Fruit fly (Drosophila melanogaster) whole organism, prepupa: ENCODE results near the gene Osi5.

Source experiments
- Blimp-1 ChIP-seq: fragments of 200-800 bp; sonication (Bioruptor generic); optimal IDR thresholded peaks from 3 replicates; lab custom pipeline; 2017; ENCODE audit warnings: missing biosample characterization, missing genetic modification characterization, mild to moderate bottlenecking, moderate library complexity, missing genetic modification reagents
- CG10631 ChIP-seq: fragments of 200-800 bp; sonication (Bioruptor generic); optimal IDR thresholded peaks from 2 replicates; lab custom pipeline; 2016; ENCODE audit warnings: missing biosample characterization, missing genetic modification characterization
- CG10669 ChIP-seq: fragments of 200-800 bp; sonication (Bioruptor generic); optimal IDR thresholded peaks from 3 replicates; lab custom pipeline; 2018; ENCODE audit warnings: missing biosample characterization, mild to moderate bottlenecking, missing genetic modification characterization, moderate library complexity
- CG11294 ChIP-seq: fragments of 200-800 bp; sonication (Bioruptor generic); IDR thresholded peaks from 2 replicates; pipeline ENCODE4 v1.3.6; 2022; ENCODE audit warnings: missing biosample characterization, missing genetic modification characterization
- CG11762 ChIP-seq: fragments of 200-800 bp; sonication (Bioruptor generic); optimal IDR thresholded peaks from 3 replicates; lab custom pipeline; 2016; ENCODE audit warnings: missing biosample characterization, missing genetic modification characterization; ENCODE audit not compliant: insufficient read depth
- CG11902 ChIP-seq: fragments of 200-800 bp; sonication (Bioruptor generic); optimal IDR thresholded peaks from 3 replicates; lab custom pipeline; 2016; ENCODE audit warnings: missing biosample characterization, missing genetic modification characterization
- CG15336 ChIP-seq: fragments of 200-800 bp; sonication (Bioruptor generic); IDR thresholded peaks from 2 replicates; pipeline ENCODE4 v1.3.6; 2022; ENCODE audit warnings: missing biosample characterization, missing genetic modification characterization
- CG16779 ChIP-seq: fragments of 200-800 bp; sonication (Bioruptor generic); optimal IDR thresholded peaks from 3 replicates; lab custom pipeline; 2017; ENCODE audit warnings: missing biosample characterization, mild to moderate bottlenecking, missing genetic modification characterization
- CG31627 ChIP-seq: fragments of 200-800 bp; sonication (Bioruptor generic); optimal IDR thresholded peaks from 3 replicates; lab custom pipeline; 2016; ENCODE audit warnings: missing biosample characterization, missing genetic modification characterization
- CG32006 ChIP-seq: fragments of 200-800 bp; sonication (Bioruptor generic); optimal IDR thresholded peaks from 3 replicates; lab custom pipeline; 2017; ENCODE audit warnings: missing biosample characterization, mild to moderate bottlenecking, missing genetic modification characterization
- CG34406 ChIP-seq: fragments of 200-800 bp; sonication (Bioruptor generic); optimal IDR thresholded peaks from 3 replicates; lab custom pipeline; 2016; ENCODE audit warnings: missing biosample characterization, missing genetic modification characterization
- CG3919 ChIP-seq: fragments of 200-800 bp; sonication (Bioruptor generic); optimal IDR thresholded peaks from 3 replicates; lab custom pipeline; 2016; ENCODE audit warnings: missing biosample characterization, missing genetic modification characterization
- CG4318 ChIP-seq: fragments of 200-800 bp; sonication (Bioruptor generic); optimal IDR thresholded peaks from 3 replicates; lab custom pipeline; 2017; ENCODE audit warnings: missing biosample characterization, mild to moderate bottlenecking, missing genetic modification characterization
- CG6163 ChIP-seq: fragments of 200-800 bp; sonication (Bioruptor generic); IDR thresholded peaks from 3 replicates; pipeline ENCODE4 v1.3.6; 2022; ENCODE audit warnings: missing biosample characterization, missing genetic modification characterization
- CG6276 ChIP-seq: fragments of 200-800 bp; sonication (Bioruptor generic); optimal IDR thresholded peaks from 2 replicates; lab custom pipeline; 2017; ENCODE audit warnings: missing biosample characterization, mild to moderate bottlenecking, missing genetic modification characterization
- CG6792 ChIP-seq: fragments of 200-800 bp; sonication (Bioruptor generic); optimal IDR thresholded peaks from 3 replicates; lab custom pipeline; 2016; ENCODE audit warnings: missing biosample characterization, missing genetic modification characterization
- CG7368 ChIP-seq: fragments of 200-800 bp; sonication (Bioruptor generic); optimal IDR thresholded peaks from 3 replicates; lab custom pipeline; 2016; ENCODE audit warnings: missing biosample characterization, missing genetic modification characterization
- CG8119 ChIP-seq: fragments of 200-800 bp; sonication (Bioruptor generic); IDR thresholded peaks from 3 replicates; pipeline ENCODE4 v1.3.6; 2022; ENCODE audit warnings: missing biosample characterization, missing genetic modification characterization
- CG8319 ChIP-seq: fragments of 200-800 bp; sonication (Bioruptor generic); optimal IDR thresholded peaks from 3 replicates; lab custom pipeline; 2016; ENCODE audit warnings: missing biosample characterization, missing genetic modification characterization
- CG8632 ChIP-seq: fragments of 200-800 bp; sonication (Bioruptor generic); optimal IDR thresholded peaks from 3 replicates; lab custom pipeline; 2016; ENCODE audit warnings: missing biosample characterization, missing genetic modification characterization
- Eip75B ChIP-seq: fragments of 200-800 bp; sonication (Bioruptor generic); optimal IDR thresholded peaks from 3 replicates; lab custom pipeline; 2016; ENCODE audit warnings: missing biosample characterization, missing genetic modification characterization
- Eip78C ChIP-seq: fragments of 200-800 bp; sonication (Bioruptor generic); peaks from one replicate; lab custom pipeline; 2016; ENCODE audit warnings: missing biosample characterization, missing genetic modification characterization
- Eip93F ChIP-seq: fragments of 200-800 bp; sonication (Bioruptor generic); optimal IDR thresholded peaks from 2 replicates; lab custom pipeline; 2016; ENCODE audit warnings: missing biosample characterization, mild to moderate bottlenecking, missing genetic modification characterization
- Ets21C ChIP-seq: fragments of 200-800 bp; sonication (Bioruptor generic); optimal IDR thresholded peaks from 3 replicates; lab custom pipeline; 2016; ENCODE audit warnings: missing biosample characterization, missing genetic modification characterization
- Gug ChIP-seq: fragments of 200-800 bp; sonication (Bioruptor generic); IDR thresholded peaks from 2 replicates; pipeline ENCODE4 v1.3.6; 2022; ENCODE audit warnings: missing biosample characterization, missing genetic modification characterization
- Hr38 ChIP-seq: sonication (Bioruptor generic); optimal IDR thresholded peaks from 2 replicates; lab custom pipeline; 2016; ENCODE audit warnings: missing biosample characterization, missing genetic modification characterization
- Hr39 ChIP-seq: fragments of 200-800 bp; sonication (Bioruptor generic); optimal IDR thresholded peaks from 2 replicates; lab custom pipeline; 2016; ENCODE audit warnings: missing biosample characterization, missing genetic modification characterization
- Hr4 ChIP-seq: fragments of 200-800 bp; sonication (Bioruptor generic); optimal IDR thresholded peaks from 3 replicates; lab custom pipeline; 2016; ENCODE audit warnings: missing biosample characterization, missing genetic modification characterization
- Met ChIP-seq: fragments of 200-800 bp; sonication (Bioruptor generic); optimal IDR thresholded peaks from 3 replicates; lab custom pipeline; 2016; ENCODE audit warnings: missing biosample characterization, missing genetic modification characterization
- OdsH ChIP-seq: fragments of 200-800 bp; sonication (Bioruptor generic); optimal IDR thresholded peaks from 3 replicates; lab custom pipeline; 2016; ENCODE audit warnings: missing biosample characterization, missing genetic modification characterization
- Smox ChIP-seq: fragments of 200-800 bp; sonication (Bioruptor generic); optimal IDR thresholded peaks from 3 replicates; lab custom pipeline; 2016; ENCODE audit warnings: missing biosample characterization, missing genetic modification characterization
- Sox102F ChIP-seq: fragments of 200-800 bp; sonication (Bioruptor generic); optimal IDR thresholded peaks from 2 replicates; lab custom pipeline; 2016; ENCODE audit warnings: missing biosample characterization, mild to moderate bottlenecking, missing genetic modification characterization
- Sox14 ChIP-seq: fragments of 200-800 bp; sonication (Bioruptor generic); optimal IDR thresholded peaks from 3 replicates; lab custom pipeline; 2016; ENCODE audit warnings: missing biosample characterization, missing genetic modification characterization
- achi ChIP-seq: fragments of 200-800 bp; sonication (Bioruptor generic); optimal IDR thresholded peaks from 3 replicates; lab custom pipeline; 2016; ENCODE audit warnings: missing biosample characterization, missing genetic modification characterization
- acj6 ChIP-seq: fragments of 200-800 bp; sonication (Bioruptor generic); optimal IDR thresholded peaks from 3 replicates; lab custom pipeline; 2016; ENCODE audit warnings: missing biosample characterization, missing genetic modification characterization
- cyc ChIP-seq: fragments of 200-800 bp; sonication (Bioruptor generic); optimal IDR thresholded peaks from 3 replicates; lab custom pipeline; 2016; ENCODE audit warnings: missing biosample characterization, missing genetic modification characterization
- dac ChIP-seq: fragments of 200-800 bp; sonication (Bioruptor generic); optimal IDR thresholded peaks from 2 replicates; lab custom pipeline; 2017; ENCODE audit warnings: missing biosample characterization, mild to moderate bottlenecking, missing genetic modification characterization
- dsx ChIP-seq: fragments of 200-800 bp; optimal IDR thresholded peaks from 3 replicates; lab custom pipeline; 2019; ENCODE audit warnings: missing biosample characterization, mild to moderate bottlenecking, missing genetic modification characterization, moderate library complexity; ENCODE audit not compliant: poor library complexity, severe bottlenecking
- esn ChIP-seq: fragments of 200-800 bp; sonication (Bioruptor generic); optimal IDR thresholded peaks from 2 replicates; lab custom pipeline; 2016; ENCODE audit warnings: missing biosample characterization, mild to moderate bottlenecking, missing genetic modification characterization, moderate library complexity
- fd85E ChIP-seq: fragments of 200-800 bp; sonication (Bioruptor generic); optimal IDR thresholded peaks from 3 replicates; lab custom pipeline; 2016; ENCODE audit warnings: missing biosample characterization, missing genetic modification characterization
- net ChIP-seq: fragments of 200-800 bp; sonication (Bioruptor generic); optimal IDR thresholded peaks from 3 replicates; lab custom pipeline; 2016; ENCODE audit warnings: missing biosample characterization, missing genetic modification characterization
- pdm3 ChIP-seq: fragments of 200-800 bp; sonication (Bioruptor generic); optimal IDR thresholded peaks from 3 replicates; lab custom pipeline; 2016; ENCODE audit warnings: missing biosample characterization, missing genetic modification characterization
- salr ChIP-seq, 2 experiments: fragments of 200-800 bp; sonication (Bioruptor generic); optimal IDR thresholded peaks; 3 replicates each; lab custom pipeline; 2016 to 2018; ENCODE audit warnings: missing biosample characterization in 2 of 2, missing genetic modification characterization in 2 of 2, mild to moderate bottlenecking in 1 of 2
- spab ChIP-seq: fragments of 200-800 bp; sonication (Bioruptor generic); optimal IDR thresholded peaks from 2 replicates; lab custom pipeline; 2017; ENCODE audit warnings: missing biosample characterization, mild to moderate bottlenecking, missing genetic modification characterization, missing genetic modification reagents
- ss ChIP-seq, 2 experiments: fragments of 200-800 bp; sonication (Bioruptor generic); optimal IDR thresholded peaks; 2 replicates in 1 of 2; 3 replicates in 1 of 2; lab custom pipeline; 2017 to 2018; ENCODE audit warnings: mild to moderate bottlenecking in 2 of 2, missing biosample characterization in 2 of 2, missing genetic modification characterization in 2 of 2, moderate library complexity in 1 of 2
- svp ChIP-seq: fragments of 200-800 bp; sonication (Bioruptor generic); peaks from one replicate; lab custom pipeline; 2016; ENCODE audit warnings: missing biosample characterization, missing genetic modification characterization
- vri ChIP-seq: fragments of 200-800 bp; sonication (Bioruptor generic); optimal IDR thresholded peaks from 3 replicates; lab custom pipeline; 2016; ENCODE audit warnings: missing biosample characterization, mild to moderate bottlenecking, missing genetic modification characterization

The Osi5 gene

DNA sequence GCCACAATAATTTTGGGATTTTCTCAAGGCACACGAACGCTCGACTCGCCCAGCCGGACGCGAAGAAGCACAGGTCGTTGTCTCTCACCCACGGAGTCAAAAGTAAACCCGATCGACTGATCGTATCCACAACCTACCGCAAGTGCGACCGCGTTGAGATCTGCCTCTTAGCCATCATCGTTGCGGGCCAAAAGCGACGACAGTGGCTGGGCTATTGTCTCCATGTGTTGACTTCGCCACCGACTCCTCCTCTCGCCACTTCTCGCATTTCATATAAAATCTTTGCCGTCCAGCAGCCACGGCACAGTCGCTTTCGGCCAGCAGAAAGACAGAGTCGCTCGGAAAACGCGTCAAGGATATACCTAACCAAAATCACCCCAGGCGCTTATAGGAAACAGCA lies 18.2 kb upstream of the Osi5 start, which contains the start of gene Osi2:
TSS of gene Osi2 (plus strand) at position 301 of the 400 bp plus-strand sequence.
- TF ChIP-seq vri (GFP tag; lab: Kevin White, UChicago) (no peak), cyc (no peak), esn (GFP tag; lab: Kevin White, UChicago) (no peak), svp (no peak), CG11294 (no peak), Eip75B (GFP tag; lab: Kevin White, UChicago) (no peak), Sox14 (GFP tag; lab: Kevin White, UChicago) (no peak), Hr38 (GFP tag; lab: Kevin White, UChicago) (no peak), ss (GFP tag; optimal IDR thresholded peaks at IDR 0.05; lab: Kevin White, UChicago) (no peak), CG11762 (GFP tag; lab: Kevin White, UChicago) (no peak), CG10669 (GFP tag; lab: Kevin White, UChicago) (no peak), CG10631 (GFP tag; lab: Kevin White, UChicago) (no peak), achi (GFP tag; lab: Kevin White, UChicago) (no peak)

dm6 chr3R:6210266-6211040 lies 16.9 kb upstream of the Osi5 start:
- peak; percentile 31 for TF ChIP-seq dac
- TF ChIP-seq Eip93F (GFP tag; lab: Kevin White, UChicago) = no peak
- TF ChIP-seq dsx = no peak
- TF ChIP-seq CG32006 (GFP tag; lab: Kevin White, UChicago) = peak; percentile 78
- peak; percentile 43 for TF ChIP-seq CG34406 (GFP tag; lab: Kevin White, UChicago)
- TF ChIP-seq pdm3 (GFP tag; lab: Kevin White, UChicago) = peak; percentile 44
- peak; percentile 57 for TF ChIP-seq CG4318 (GFP tag; lab: Kevin White, UChicago)
- peak; percentile 7 for TF ChIP-seq CG6792 (GFP tag; lab: Kevin White, UChicago)
- TF ChIP-seq Gug (GFP tag; lab: Robert Waterston, UW) = no peak
- peak; percentile 39 for TF ChIP-seq CG31627 (GFP tag; lab: Kevin White, UChicago)
- TF ChIP-seq Sox102F = peak; percentile 53
- TF ChIP-seq net (GFP tag; lab: Kevin White, UChicago) = peak; percentile 51
- no peak for TF ChIP-seq fd85E (GFP tag; lab: Kevin White, UChicago)
- TF ChIP-seq CG10631 (GFP tag; lab: Kevin White, UChicago) = peak; percentile 25
- TF ChIP-seq CG6276 = peak; percentile 40
- TF ChIP-seq Smox (GFP tag; lab: Kevin White, UChicago) = peak; percentile 59
- no peak for TF ChIP-seq CG7368
- no peak for TF ChIP-seq spab (GFP tag; lab: Kevin White, UChicago)
- peak in 1 of 2 experiments; percentile 25 for TF ChIP-seq salr (GFP tag; optimal IDR thresholded peaks at IDR 0.05; lab: Kevin White, UChicago)
- peak; percentile 30 for TF ChIP-seq achi (GFP tag; lab: Kevin White, UChicago)
- peak; percentile 78 for TF ChIP-seq Eip78C (GFP tag; lab: Kevin White, UChicago)
- no peak for TF ChIP-seq ss (GFP tag; optimal IDR thresholded peaks at IDR 0.05; lab: Kevin White, UChicago)
- TF ChIP-seq CG15336 (GFP tag; lab: Robert Waterston, UW) = peak; percentile 59
- TF ChIP-seq svp = peak; percentile 69
- peak; percentile 74 for TF ChIP-seq CG8119 (GFP tag; lab: Robert Waterston, UW)
- no peak for TF ChIP-seq CG8319 (GFP tag; lab: Kevin White, UChicago)
- TF ChIP-seq Blimp-1 (GFP tag; lab: Kevin White, UChicago) = peak; percentile 81
- peak; percentile 55 for TF ChIP-seq Hr39 (GFP tag; lab: Kevin White, UChicago)
- no peak for TF ChIP-seq CG11902 (GFP tag; lab: Kevin White, UChicago)
- TF ChIP-seq Ets21C (GFP tag; lab: Kevin White, UChicago) = peak; percentile 31
- peak; percentile 44 for TF ChIP-seq Sox14 (GFP tag; lab: Kevin White, UChicago)
- 0 out of 3 replicates have a peak, but pooled peaks have one; percentile 11 for TF ChIP-seq CG6163 (GFP tag; lab: Robert Waterston, UW)
- peak; percentile 36 for TF ChIP-seq OdsH (GFP tag; lab: Kevin White, UChicago)
- no peak for TF ChIP-seq vri (GFP tag; lab: Kevin White, UChicago)
- peak; percentile 53 for TF ChIP-seq Met
- TF ChIP-seq CG8632 (GFP tag; lab: Kevin White, UChicago) = peak; percentile 37
- peak; percentile 27 for TF ChIP-seq acj6 (GFP tag; lab: Kevin White, UChicago)
- no peak for TF ChIP-seq CG16779 (tag; lab: Kevin White, UChicago)
- TF ChIP-seq CG3919 (GFP tag; lab: Kevin White, UChicago) = peak; percentile 20
- no peak for TF ChIP-seq cyc
- TF ChIP-seq Hr4 = peak; percentile 71
- peak; percentile 56 for TF ChIP-seq esn (GFP tag; lab: Kevin White, UChicago)
